Fruit fly (Drosophila melanogaster): ENCODE measurements around the gene CG43342.

dm6 chr3R:22421618-22422017, 40.5 kb downstream of the CG43342 start:
- TF ChIP-seq CG8478 (optimal IDR thresholded peaks at IDR 0.05) (no peak), CTCF (optimal IDR thresholded peaks at IDR 0.05) (no peak)
